Fruit fly (Drosophila melanogaster) whole organism, embryonic: Measurements from ENCODE around the gene CheA7a.
A peak's percentile ranks its signal among the peaks of the same experiment; 100 is the strongest.

Experiments
- Antp ChIP-seq: fragments of 200-800 bp; sonication (Bioruptor generic); optimal IDR thresholded peaks from 3 replicates; lab custom pipeline; 2016; ENCODE audit warnings: missing biosample characterization, missing genetic modification characterization
- Asciz ChIP-seq: fragments of 200-800 bp; sonication (Bioruptor generic); optimal IDR thresholded peaks from 2 replicates; lab custom pipeline; 2017; ENCODE audit warnings: missing biosample characterization, mild to moderate bottlenecking, missing genetic modification characterization, missing genetic modification reagents
- Bteb2 ChIP-seq: fragments of 200-800 bp; sonication (Bioruptor generic); optimal IDR thresholded peaks from 2 replicates; lab custom pipeline; 2016; ENCODE audit warnings: missing biosample characterization, missing genetic modification characterization
- CG10654 ChIP-seq: fragments of 200-800 bp; sonication (Bioruptor generic); optimal IDR thresholded peaks from 2 replicates; lab custom pipeline; 2016; ENCODE audit warnings: missing biosample characterization, missing genetic modification characterization
- CG14965 ChIP-seq: fragments of 200-800 bp; sonication (Bioruptor generic); optimal IDR thresholded peaks from 2 replicates; lab custom pipeline; 2016; ENCODE audit warnings: missing biosample characterization, missing genetic modification characterization, borderline replicate concordance
- CG15514 ChIP-seq: fragments of 200-800 bp; sonication (Bioruptor generic); optimal IDR thresholded peaks from 3 replicates; lab custom pipeline; 2017; ENCODE audit warnings: missing biosample characterization, missing genetic modification characterization, mild to moderate bottlenecking, moderate library complexity, missing genetic modification reagents
- CG17361 ChIP-seq: fragments of 200-800 bp; sonication (Bioruptor generic); IDR thresholded peaks from 3 replicates; pipeline ENCODE4 v1.3.6; 2022; ENCODE audit warnings: missing biosample characterization, missing genetic modification characterization
- CG2875 ChIP-seq: fragments of 200-800 bp; sonication (Bioruptor generic); optimal IDR thresholded peaks from 2 replicates; lab custom pipeline; 2017; ENCODE audit warnings: missing biosample characterization, mild to moderate bottlenecking, missing genetic modification characterization, missing genetic modification reagents
- CG30403 ChIP-seq: fragments of 200-800 bp; sonication (Bioruptor generic); optimal IDR thresholded peaks from 3 replicates; lab custom pipeline; 2016; ENCODE audit warnings: missing biosample characterization, missing genetic modification characterization
- CG3163 ChIP-seq: fragments of 200-800 bp; sonication (Bioruptor generic); optimal IDR thresholded peaks from 3 replicates; lab custom pipeline; 2016; ENCODE audit warnings: missing biosample characterization, missing genetic modification characterization
- CG32767 ChIP-seq: fragments of 200-800 bp; sonication (Bioruptor generic); IDR thresholded peaks from 2 replicates; pipeline ENCODE4 v1.3.6; 2022; ENCODE audit warnings: missing biosample characterization, missing genetic modification characterization
- CG4282 ChIP-seq: fragments of 200-800 bp; sonication (Bioruptor generic); optimal IDR thresholded peaks from 2 replicates; lab custom pipeline; 2016; ENCODE audit warnings: missing biosample characterization, missing genetic modification characterization
- CG4328 ChIP-seq: fragments of 200-800 bp; sonication (Bioruptor generic); optimal IDR thresholded peaks from 3 replicates; lab custom pipeline; 2017; ENCODE audit warnings: missing biosample characterization, missing genetic modification reagents, missing genetic modification characterization
- CG6791 ChIP-seq: fragments of 200-800 bp; sonication (Bioruptor generic); IDR thresholded peaks from 3 replicates; pipeline ENCODE4 v1.3.6; 2022; ENCODE audit warnings: missing biosample characterization, missing genetic modification characterization; ENCODE audit not compliant: partially characterized antibody
- CG8281 ChIP-seq: fragments of 200-800 bp; sonication (Bioruptor generic); optimal IDR thresholded peaks from 2 replicates; lab custom pipeline; 2018; ENCODE audit warnings: missing biosample characterization, mild to moderate bottlenecking, missing genetic modification characterization, moderate library complexity
- CG8388 ChIP-seq: fragments of 200-800 bp; sonication (Bioruptor generic); optimal IDR thresholded peaks from 2 replicates; lab custom pipeline; 2019; ENCODE audit warnings: missing biosample characterization, mild to moderate bottlenecking, missing genetic modification characterization, moderate library complexity
- Chrac-16 ChIP-seq: fragments of 200-800 bp; sonication (Bioruptor generic); optimal IDR thresholded peaks from 3 replicates; lab custom pipeline; 2016; ENCODE audit warnings: missing biosample characterization, missing genetic modification characterization
- CoRest ChIP-seq: fragments of 200-800 bp; sonication (Bioruptor generic); optimal IDR thresholded peaks from 3 replicates; lab custom pipeline; 2018; ENCODE audit warnings: missing biosample characterization, mild to moderate bottlenecking, missing genetic modification characterization, moderate library complexity
- E2f2 ChIP-seq: fragments of 200-800 bp; sonication (Bioruptor generic); IDR thresholded peaks from 2 replicates; pipeline ENCODE4 v1.3.6; 2022; ENCODE audit warnings: missing biosample characterization, missing genetic modification characterization
- HLH3B ChIP-seq: fragments of 200-800 bp; sonication (Bioruptor generic); IDR thresholded peaks from 2 replicates; pipeline ENCODE4 v1.3.6; 2022; ENCODE audit warnings: missing biosample characterization, missing genetic modification characterization
- HLH54F ChIP-seq: fragments of 200-800 bp; sonication (Bioruptor generic); optimal IDR thresholded peaks from 3 replicates; lab custom pipeline; 2016; ENCODE audit warnings: missing biosample characterization, missing genetic modification characterization
- HLHmδ ChIP-seq: fragments of 200-800 bp; sonication (Bioruptor generic); optimal IDR thresholded peaks from 2 replicates; lab custom pipeline; 2018; ENCODE audit warnings: missing biosample characterization, mild to moderate bottlenecking, missing genetic modification characterization, moderate library complexity
- Kr ChIP-seq: fragments of 200-800 bp; sonication (Bioruptor generic); optimal IDR thresholded peaks from 2 replicates; lab custom pipeline; 2017; ENCODE audit warnings: missing biosample characterization, mild to moderate bottlenecking, missing genetic modification characterization
- Lpt ChIP-seq: fragments of >200 bp; optimal IDR thresholded peaks from 2 replicates; lab custom pipeline; 2018; ENCODE audit warnings: missing biosample characterization, missing genetic modification characterization
- MTF-1 ChIP-seq: fragments of 200-800 bp; sonication (Bioruptor generic); optimal IDR thresholded peaks from 2 replicates; lab custom pipeline; 2018; ENCODE audit warnings: missing biosample characterization, mild to moderate bottlenecking, missing genetic modification characterization, borderline replicate concordance
- Max ChIP-seq: fragments of 200-800 bp; sonication (Bioruptor generic); optimal IDR thresholded peaks from 2 replicates; lab custom pipeline; 2016; ENCODE audit warnings: missing biosample characterization, mild to moderate bottlenecking, missing genetic modification characterization
- Mrtf ChIP-seq: fragments of 200-800 bp; sonication (Bioruptor generic); IDR thresholded peaks from 3 replicates; pipeline ENCODE4 v1.3.6; 2022; ENCODE audit warnings: missing biosample characterization, missing genetic modification characterization
- Nf-YC ChIP-seq: fragments of 200-800 bp; optimal IDR thresholded peaks from 3 replicates; lab custom pipeline; 2019; ENCODE audit warnings: missing biosample characterization, mild to moderate bottlenecking, missing genetic modification characterization, moderate library complexity
- Scr ChIP-seq: fragments of 200-800 bp; sonication (Bioruptor generic); IDR thresholded peaks from 2 replicates; pipeline ENCODE4 v1.3.6; 2022; ENCODE audit warnings: missing biosample characterization, missing genetic modification characterization; ENCODE audit not compliant: partially characterized antibody
- Taf1 ChIP-seq: fragments of 200-800 bp; sonication (Bioruptor generic); IDR thresholded peaks from 2 replicates; pipeline ENCODE4 v1.3.6; 2022; ENCODE audit warnings: missing biosample characterization, missing genetic modification characterization
- amos ChIP-seq: fragments of 200-800 bp; sonication (Bioruptor generic); IDR thresholded peaks from 2 replicates; pipeline ENCODE4 v1.3.6; 2022; ENCODE audit warnings: missing biosample characterization, missing genetic modification characterization; ENCODE audit not compliant: partially characterized antibody
- dm ChIP-seq: fragments of 200-800 bp; sonication (Bioruptor generic); optimal IDR thresholded peaks from 3 replicates; lab custom pipeline; 2016; ENCODE audit warnings: missing biosample characterization, missing genetic modification characterization
- ftz-f1 ChIP-seq: fragments of 200-800 bp; sonication (Bioruptor generic); optimal IDR thresholded peaks from 2 replicates; lab custom pipeline; 2016; ENCODE audit warnings: missing biosample characterization, missing genetic modification characterization
- gcm2 ChIP-seq: fragments of 200-800 bp; sonication (Bioruptor generic); optimal IDR thresholded peaks from 2 replicates; lab custom pipeline; 2016; ENCODE audit warnings: missing biosample characterization, missing genetic modification characterization
- jigr1 ChIP-seq: fragments of 200-800 bp; sonication (Bioruptor generic); IDR thresholded peaks from 3 replicates; pipeline ENCODE4 v1.3.6; 2022; ENCODE audit warnings: missing biosample characterization, missing genetic modification characterization
- lilli ChIP-seq: fragments of 200-800 bp; sonication (Bioruptor generic); optimal IDR thresholded peaks from 3 replicates; lab custom pipeline; 2016; ENCODE audit warnings: missing biosample characterization, missing genetic modification characterization
- luna ChIP-seq: fragments of 200-800 bp; sonication (Bioruptor generic); optimal IDR thresholded peaks from 2 replicates; lab custom pipeline; 2016; ENCODE audit warnings: missing biosample characterization, missing genetic modification characterization
- mirr ChIP-seq: fragments of 200-800 bp; sonication (Bioruptor generic); optimal IDR thresholded peaks from 3 replicates; lab custom pipeline; 2018; ENCODE audit warnings: missing biosample characterization, mild to moderate bottlenecking, missing genetic modification characterization
- mld ChIP-seq: fragments of 200-800 bp; sonication (Bioruptor generic); IDR thresholded peaks from 3 replicates; pipeline ENCODE4 v1.3.6; 2022; ENCODE audit warnings: missing biosample characterization, missing genetic modification characterization; ENCODE audit not compliant: partially characterized antibody
- org-1 ChIP-seq: fragments of 200-800 bp; sonication (Bioruptor generic); optimal IDR thresholded peaks from 2 replicates; lab custom pipeline; 2017; ENCODE audit warnings: missing biosample characterization, missing genetic modification characterization
- pita ChIP-seq: fragments of 200-800 bp; sonication (Bioruptor generic); optimal IDR thresholded peaks from 2 replicates; lab custom pipeline; 2017; ENCODE audit warnings: missing biosample characterization, mild to moderate bottlenecking, missing genetic modification characterization
- sens-2 ChIP-seq: fragments of 200-800 bp; sonication (Bioruptor generic); IDR thresholded peaks from 2 replicates; pipeline ENCODE4 v1.3.6; 2022; ENCODE audit warnings: missing biosample characterization, missing genetic modification characterization
- shn ChIP-seq: fragments of 200-800 bp; sonication (Bioruptor generic); optimal IDR thresholded peaks from 3 replicates; lab custom pipeline; 2016; ENCODE audit warnings: missing biosample characterization, missing genetic modification characterization
- sisA ChIP-seq: fragments of 200-800 bp; sonication (Bioruptor generic); IDR thresholded peaks from 2 replicates; pipeline ENCODE4 v1.3.6; 2022; ENCODE audit warnings: missing biosample characterization, missing genetic modification characterization
- so ChIP-seq: fragments of 200-800 bp; sonication (Bioruptor generic); IDR thresholded peaks from 3 replicates; pipeline ENCODE4 v1.3.6; 2022; ENCODE audit warnings: missing biosample characterization, missing genetic modification characterization
- sob ChIP-seq: fragments of 200-800 bp; sonication (Bioruptor generic); IDR thresholded peaks from 2 replicates; pipeline ENCODE4 v1.3.6; 2022; ENCODE audit warnings: missing biosample characterization, missing genetic modification characterization
- tgo ChIP-seq: fragments of 200-800 bp; sonication (Bioruptor generic); IDR thresholded peaks from 3 replicates; pipeline ENCODE4 v1.3.6; 2022; ENCODE audit warnings: missing biosample characterization, missing genetic modification characterization
- trh ChIP-seq: fragments of 200-800 bp; sonication (Bioruptor generic); optimal IDR thresholded peaks from 2 replicates; lab custom pipeline; 2016; ENCODE audit warnings: missing biosample characterization, missing genetic modification characterization
- ttk ChIP-seq: fragments of 200-800 bp; sonication (Bioruptor generic); IDR thresholded peaks from 2 replicates; pipeline ENCODE4 v2.1.2; 2022; ENCODE audit warnings: missing biosample characterization, missing genetic modification characterization
- vvl ChIP-seq: fragments of 200-800 bp; sonication (Bioruptor generic); IDR thresholded peaks from 2 replicates; pipeline ENCODE4 v1.3.6; 2022; ENCODE audit warnings: missing biosample characterization, missing genetic modification characterization
- zf30C ChIP-seq: fragments of 200-800 bp; sonication (Bioruptor generic); optimal IDR thresholded peaks from 3 replicates; lab custom pipeline; 2018; ENCODE audit warnings: missing biosample characterization, mild to moderate bottlenecking, missing genetic modification characterization
- zfh2 ChIP-seq: fragments of 200-800 bp; sonication (Bioruptor generic); optimal IDR thresholded peaks from 2 replicates; lab custom pipeline; 2016; ENCODE audit warnings: missing biosample characterization, missing genetic modification characterization

Gene CheA7a

DNA sequence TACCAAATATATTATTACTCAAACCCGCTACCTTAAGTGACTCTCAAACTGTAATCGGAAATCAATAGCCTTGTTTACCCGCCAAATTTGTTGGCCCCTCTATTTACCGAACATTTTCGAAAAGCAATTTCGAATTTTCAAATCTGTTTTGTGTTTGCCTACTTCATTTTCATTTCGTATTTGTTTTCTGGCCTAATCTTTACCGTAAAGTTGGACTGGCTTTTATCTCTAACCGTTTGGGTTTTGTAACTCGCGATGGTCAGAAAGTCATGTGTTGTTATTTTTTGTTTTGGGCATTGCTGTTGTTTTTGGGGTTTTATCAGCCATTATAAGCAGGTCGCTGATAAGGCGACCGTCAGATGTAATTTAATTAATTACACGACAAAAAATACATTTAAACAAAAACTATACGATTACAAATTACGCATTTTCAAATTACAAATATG is 44.6 kb upstream of the CheA7a start (continued):
- TF ChIP-seq CG14965 (GFP tag; lab: Kevin White, UChicago), result no peak
- no peak for TF ChIP-seq ttk (GFP tag; lab: Robert Waterston, UW)
- no peak for TF ChIP-seq CG8281 (tag; lab: Kevin White, UChicago)
- TF ChIP-seq so, result 0 out of 3 replicates have a peak, but pooled peaks have one; percentile 7
- TF ChIP-seq CG2875, result peak; percentile 57
- no peak for TF ChIP-seq CG32767 (GFP tag; lab: Robert Waterston, UW)
- no peak for TF ChIP-seq zfh2
- TF ChIP-seq Antp (GFP tag; lab: Kevin White, UChicago), result no peak
- TF ChIP-seq mirr (GFP tag; lab: Kevin White, UChicago), result peak; percentile 32
- TF ChIP-seq mld (GFP tag; lab: Robert Waterston, UW), result no peak
- peak; percentile 49 for TF ChIP-seq CG4328
- TF ChIP-seq org-1 (GFP tag; lab: Kevin White, UChicago), result peak; percentile 51
- TF ChIP-seq amos (GFP tag; lab: Robert Waterston, UW), result no peak
- no peak for TF ChIP-seq Taf1 (GFP tag; lab: Robert Waterston, UW)
- no peak for TF ChIP-seq Max (GFP tag; lab: Kevin White, UChicago)
- no peak for TF ChIP-seq jigr1
- TF ChIP-seq Chrac-16 (GFP tag; lab: Kevin White, UChicago), result no peak
- TF ChIP-seq HLHmδ (GFP tag; lab: Kevin White, UChicago), result no peak
- no peak for TF ChIP-seq lilli (GFP tag; lab: Kevin White, UChicago)
- TF ChIP-seq tgo (GFP tag; lab: Robert Waterston, UW), result no peak
- TF ChIP-seq Scr (GFP tag; lab: Robert Waterston, UW), result no peak
- TF ChIP-seq Kr (GFP tag; lab: Kevin White, UChicago), result no peak
- TF ChIP-seq E2f2 (GFP tag; lab: Robert Waterston, UW), result no peak; the same call in 1 of the 2 replicates
- no peak for TF ChIP-seq Bteb2 (GFP tag; lab: Kevin White, UChicago)
- TF ChIP-seq pita (GFP tag; lab: Kevin White, UChicago), result no peak
- TF ChIP-seq HLH3B (GFP tag; lab: Robert Waterston, UW), result peak; percentile 59; the same call in 1 of the 2 replicates
- no peak for TF ChIP-seq gcm2
- no peak for TF ChIP-seq CG8388 (GFP tag; lab: Kevin White, UChicago)
- no peak for TF ChIP-seq CoRest
- TF ChIP-seq CG17361 (GFP tag; lab: Robert Waterston, UW), result no peak
- no peak for TF ChIP-seq ftz-f1 (GFP tag; lab: Kevin White, UChicago)
- no peak for TF ChIP-seq CG30403 (GFP tag; lab: Kevin White, UChicago)
- TF ChIP-seq CG6791, result no peak
- TF ChIP-seq MTF-1 (GFP tag; lab: Kevin White, UChicago), result peak; percentile 84
- no peak for TF ChIP-seq CG15514
- no peak for TF ChIP-seq CG4282
- no peak for TF ChIP-seq zf30C (GFP tag; lab: Kevin White, UChicago)
- TF ChIP-seq vvl (GFP tag; lab: Robert Waterston, UW), result 0 out of 2 replicates have a peak, but pooled peaks have one; percentile 19
- TF ChIP-seq Asciz, result peak; percentile 75
- TF ChIP-seq Lpt, result no peak
- TF ChIP-seq shn (GFP tag; lab: Kevin White, UChicago), result no peak
- TF ChIP-seq sisA (GFP tag; lab: Robert Waterston, UW), result no peak
- TF ChIP-seq CG10654, result peak; percentile 39
- TF ChIP-seq trh (GFP tag; lab: Kevin White, UChicago), result peak; percentile 37
- peak; percentile 65; the same call in 1 of the 2 replicates for TF ChIP-seq sens-2 (GFP tag; lab: Robert Waterston, UW)
- TF ChIP-seq Mrtf (GFP tag; lab: Robert Waterston, UW), result no peak
- no peak for TF ChIP-seq dm
- TF ChIP-seq Nf-YC (tag; lab: Kevin White, UChicago), result no peak
- no peak for TF ChIP-seq HLH54F (GFP tag; lab: Kevin White, UChicago)
- TF ChIP-seq CG3163 (GFP tag; lab: Kevin White, UChicago), result no peak
- no peak for TF ChIP-seq luna (GFP tag; lab: Kevin White, UChicago)
- peak; percentile 42; the same call in 1 of the 2 replicates for TF ChIP-seq sob (GFP tag; lab: Robert Waterston, UW)
